Fruit fly (Drosophila melanogaster) whole organism, wandering third instar larva: ENCODE measurements around the gene Alg12.

Source experiments
- Abd-B ChIP-seq: fragments of >200 bp; optimal IDR thresholded peaks from 2 replicates; lab custom pipeline; 2017; ENCODE audit warnings: missing biosample characterization, missing genetic modification characterization
- CG32264 ChIP-seq: fragments of 200-800 bp; sonication (Bioruptor generic); optimal IDR thresholded peaks from 2 replicates; lab custom pipeline; 2016; ENCODE audit warnings: missing biosample characterization, missing genetic modification characterization
- CG9705 ChIP-seq: fragments of 200-800 bp; sonication (Bioruptor generic); optimal IDR thresholded peaks from 2 replicates; lab custom pipeline; 2018; ENCODE audit warnings: missing biosample characterization, mild to moderate bottlenecking, missing genetic modification characterization
- CrebA ChIP-seq: fragments of 200-800 bp; sonication (Bioruptor generic); optimal IDR thresholded peaks from 2 replicates; lab custom pipeline; 2016; ENCODE audit warnings: missing biosample characterization, mild to moderate bottlenecking, missing genetic modification characterization, borderline replicate concordance
- Dfd ChIP-seq: fragments of >200 bp; optimal IDR thresholded peaks from 2 replicates; lab custom pipeline; 2017; ENCODE audit warnings: missing biosample characterization, missing genetic modification characterization
- Dif ChIP-seq: fragments of 200-275, 200-300 bp; sonication (Bioruptor generic); optimal IDR thresholded peaks from 2 replicates; lab custom pipeline; 2018; ENCODE audit warnings: missing biosample characterization, missing genetic modification characterization; ENCODE audit not compliant: partially characterized antibody
- HLH106 ChIP-seq: fragments of 200-800 bp; optimal IDR thresholded peaks from 3 replicates; lab custom pipeline; 2019; ENCODE audit warnings: missing biosample characterization, mild to moderate bottlenecking, missing genetic modification characterization, moderate library complexity
- Hnf4 ChIP-seq: fragments of 200-800 bp; sonication (Bioruptor generic); optimal IDR thresholded peaks from 2 replicates; lab custom pipeline; 2016; ENCODE audit warnings: missing biosample characterization, mild to moderate bottlenecking, missing genetic modification characterization
- Jra ChIP-seq: sonication (Bioruptor generic); optimal IDR thresholded peaks from 2 replicates; lab custom pipeline; 2016; ENCODE audit warnings: missing biosample characterization, missing genetic modification characterization
- Myc ChIP-seq: fragments of >200 bp; optimal IDR thresholded peaks from 2 replicates; lab custom pipeline; 2017
- N ChIP-seq: fragments of >200 bp; optimal IDR thresholded peaks from 2 replicates; lab custom pipeline; 2018; ENCODE audit warnings: missing biosample characterization, missing external identifiers, missing genetic modification characterization
- OdsH ChIP-seq: fragments of 200-800 bp; sonication (Bioruptor generic); optimal IDR thresholded peaks from 2 replicates; lab custom pipeline; 2016; ENCODE audit warnings: missing biosample characterization, mild to moderate bottlenecking, missing genetic modification characterization
- Rel ChIP-seq, 2 experiments: fragments of 200-800 bp; sonication (Bioruptor generic) in 1 of 2; optimal IDR thresholded peaks; 2 replicates in 1 of 2; 3 replicates in 1 of 2; lab custom pipeline; 2016 to 2019; ENCODE audit warnings: mild to moderate bottlenecking in 2 of 2, missing biosample characterization in 2 of 2, missing genetic modification characterization in 2 of 2, moderate library complexity in 1 of 2
- Sp1 ChIP-seq: fragments of 200-800 bp; sonication (Bioruptor generic); optimal IDR thresholded peaks from 3 replicates; lab custom pipeline; 2019; ENCODE audit warnings: missing biosample characterization, mild to moderate bottlenecking, missing genetic modification characterization, moderate library complexity
- Vsx2 ChIP-seq: fragments of 200-300, 225-300 bp; sonication (Bioruptor generic); optimal IDR thresholded peaks from 2 replicates; lab custom pipeline; 2018; ENCODE audit warnings: missing biosample characterization, missing genetic modification characterization; ENCODE audit not compliant: partially characterized antibody
- br ChIP-seq: fragments of 200-800 bp; sonication (Bioruptor generic); optimal IDR thresholded peaks from 2 replicates; lab custom pipeline; 2016; ENCODE audit warnings: missing biosample characterization, missing genetic modification characterization
- dl ChIP-seq, 2 experiments: fragments of 175-275, 200-275 bp in 1 of 2; fragments of 200-275 bp in 1 of 2; sonication (Bioruptor generic); optimal IDR thresholded peaks; lab custom pipeline; 2018; ENCODE audit warnings: mild to moderate bottlenecking in 2 of 2, missing biosample characterization in 2 of 2, missing genetic modification characterization in 2 of 2, moderate library complexity in 2 of 2; ENCODE audit not compliant: partially characterized antibody in 2 of 2, insufficient read depth in 1 of 2
- ey ChIP-seq: fragments of 200-800 bp; sonication (Bioruptor generic); optimal IDR thresholded peaks from 2 replicates; lab custom pipeline; 2016; ENCODE audit warnings: missing biosample characterization, missing genetic modification characterization
- foxo ChIP-seq, 2 experiments: fragments of 200-800 bp; sonication (Bioruptor generic); optimal IDR thresholded peaks; 2 replicates in 1 of 2; 3 replicates in 1 of 2; lab custom pipeline; 2016 to 2017; ENCODE audit warnings: missing biosample characterization in 2 of 2, missing genetic modification characterization in 2 of 2
- h ChIP-seq: fragments of 200-800 bp; sonication (Bioruptor generic); optimal IDR thresholded peaks from 3 replicates; lab custom pipeline; 2016; ENCODE audit warnings: missing biosample characterization, mild to moderate bottlenecking, missing genetic modification characterization
- jim ChIP-seq: fragments of 175-275, 200-325 bp; sonication (Bioruptor generic); optimal IDR thresholded peaks from 2 replicates; lab custom pipeline; 2016; ENCODE audit warnings: missing biosample characterization, mild to moderate bottlenecking, missing genetic modification characterization
- lola ChIP-seq: fragments of >200 bp; optimal IDR thresholded peaks from 2 replicates; lab custom pipeline; 2017; ENCODE audit warnings: missing biosample characterization, missing genetic modification characterization
- pan ChIP-seq: fragments of >200 bp; optimal IDR thresholded peaks from 2 replicates; lab custom pipeline; 2017
- psq ChIP-seq: fragments of 200-800 bp; sonication (Bioruptor generic); optimal IDR thresholded peaks from 3 replicates; lab custom pipeline; 2017; ENCODE audit warnings: missing biosample characterization, mild to moderate bottlenecking, missing genetic modification characterization, moderate library complexity
- rgr ChIP-seq: fragments of 200-800 bp; sonication (Bioruptor generic); optimal IDR thresholded peaks from 3 replicates; lab custom pipeline; 2016; ENCODE audit warnings: missing biosample characterization, mild to moderate bottlenecking, missing genetic modification characterization
- sv ChIP-seq: fragments of 200-800 bp; sonication (Bioruptor generic); optimal IDR thresholded peaks from 3 replicates; lab custom pipeline; 2016; ENCODE audit warnings: missing biosample characterization, missing genetic modification characterization
- usp ChIP-seq: fragments of >200 bp; optimal IDR thresholded peaks from 2 replicates; lab custom pipeline; 2017; ENCODE audit warnings: missing biosample characterization, missing genetic modification characterization
- woc ChIP-seq: sonication (Bioruptor generic); optimal IDR thresholded peaks from 2 replicates; lab custom pipeline; 2016; ENCODE audit warnings: missing biosample characterization, mild to moderate bottlenecking, missing genetic modification characterization

The Alg12 gene

dm6 chr3R:9779764-9780163, 23.5 kb downstream of the Alg12 start, which contains the start of gene CG12947:
TSS of gene CG12947 (plus strand) at chr3R:9780064.
- TF ChIP-seq Abd-B (GFP tag; lab: Kevin White, UChicago) (no peak), Hnf4 (GFP tag; lab: Kevin White, UChicago) (no peak), Dif (no peak), foxo (GFP tag; optimal IDR thresholded peaks at IDR 0.05; lab: Kevin White, UChicago) (no peak), psq (GFP tag; lab: Kevin White, UChicago) (no peak)

dm6 chr3R:9783240-9783917, 27.1 kb downstream of the Alg12 start:
- peak; percentile 33 for TF ChIP-seq Hnf4 (GFP tag; lab: Kevin White, UChicago)
- no peak for TF ChIP-seq CG32264
- no peak for TF ChIP-seq N (GFP tag; lab: Kevin White, UChicago)
- TF ChIP-seq lola (GFP tag; lab: Kevin White, UChicago): no peak
- TF ChIP-seq Myc: no peak
- TF ChIP-seq, all 38 proteins: peak for 1

- TF ChIP-seq psq (GFP tag; lab: Kevin White, UChicago) (no peak), Rel (GFP tag; optimal IDR thresholded peaks at IDR 0.05; lab: Kevin White, UChicago) (no peak), Rel (tag; optimal IDR thresholded peaks at IDR 0.05; lab: Kevin White, UChicago) (peak; percentile 54), N (GFP tag; lab: Kevin White, UChicago) (no peak), h (GFP tag; lab: Kevin White, UChicago) (peak; percentile 17), rgr (peak; percentile 48), Vsx2 (peak; percentile 100), foxo (GFP tag; optimal IDR thresholded peaks at IDR 0.05; lab: Kevin White, UChicago) (peak in 1 of 2 experiments; percentile 8), dl (GFP tag; optimal IDR thresholded peaks at IDR 0.05; lab: Kevin White, UChicago; ENCODE audit: insufficient read depth in 1 of 2, partially characterized antibody in 2 of 2) (peak; percentile 97 to 99), Myc (peak; percentile 8), lola (GFP tag; lab: Kevin White, UChicago) (no peak), Jra (no peak), Dif (peak; percentile 100)
Observed at dm6 chr3R:9784341-9785062, 28.2 kb downstream of the Alg12 start, which contains the start of the genes MtnA and CG8500. TSS of gene MtnA (minus strand) at chr3R:9784370. TSS of gene CG8500 (plus strand) at chr3R:9784653.

- no peak for TF ChIP-seq Dfd (GFP tag; lab: Kevin White, UChicago)
- peak; percentile 65 for TF ChIP-seq h (GFP tag; lab: Kevin White, UChicago)
- no peak for TF ChIP-seq CrebA (GFP tag; lab: Kevin White, UChicago)
- peak; percentile 68 for TF ChIP-seq Sp1 (GFP tag; lab: Kevin White, UChicago)
- peak; percentile 37 for TF ChIP-seq Jra
- TF ChIP-seq Rel (GFP tag; optimal IDR thresholded peaks at IDR 0.05; lab: Kevin White, UChicago): no peak
- peak; percentile 94 for TF ChIP-seq Rel (tag; optimal IDR thresholded peaks at IDR 0.05; lab: Kevin White, UChicago)
- peak; percentile 43 for TF ChIP-seq sv (GFP tag; lab: Kevin White, UChicago)
- TF ChIP-seq br: peak; percentile 32
- peak; percentile 48 for TF ChIP-seq psq (GFP tag; lab: Kevin White, UChicago)
- TF ChIP-seq CG9705 (GFP tag; lab: Kevin White, UChicago): peak; percentile 52
- no peak for TF ChIP-seq pan
- no peak for TF ChIP-seq dl (GFP tag; optimal IDR thresholded peaks at IDR 0.05; lab: Kevin White, UChicago; ENCODE audit: insufficient read depth in 1 of 2, partially characterized antibody in 2 of 2)
- TF ChIP-seq foxo (GFP tag; optimal IDR thresholded peaks at IDR 0.05; lab: Kevin White, UChicago): peak in 1 of 2 experiments; percentile 68
- TF ChIP-seq OdsH (GFP tag; lab: Kevin White, UChicago): peak; percentile 23
- TF ChIP-seq Myc: peak; percentile 92
- TF ChIP-seq woc (GFP tag; lab: Kevin White, UChicago): peak; percentile 91
- no peak for TF ChIP-seq CG32264
- TF ChIP-seq jim (GFP tag; lab: Kevin White, UChicago): no peak
- peak; percentile 76 for TF ChIP-seq HLH106 (tag; lab: Kevin White, UChicago)
- TF ChIP-seq usp (GFP tag; lab: Kevin White, UChicago): no peak
- peak; percentile 46 for TF ChIP-seq ey (GFP tag; lab: Kevin White, UChicago)
Observed at dm6 chr3R:9791177-9791806, 35.0 kb downstream of the Alg12 start, which contains the start of the genes CG12945 and CG8507. TSS of gene CG12945 (minus strand) at chr3R:9791221. TSS of gene CG8507 (plus strand) at chr3R:9791483.
